Worm (Caenorhabditis elegans) whole organism, mixed stage, embryonic: ENCODE data around the gene pals-39.

Source experiments
- M03D4.4 ChIP-seq: sonication (generic microtip); optimal IDR thresholded peaks from 2 replicates; lab custom pipeline; 2017; ENCODE audit warnings: mild to moderate bottlenecking, missing genetic modification characterization, missing compliant biosample characterization
- ceh-43 ChIP-seq: fragments of 200-800 bp; sonication (Bioruptor generic); optimal IDR thresholded peaks from 2 replicates; lab custom pipeline; 2018; ENCODE audit warnings: mild to moderate bottlenecking, missing genetic modification characterization, moderate library complexity, missing compliant biosample characterization
- flh-1 ChIP-seq: fragments of 200-800 bp; sonication (Bioruptor generic); optimal IDR thresholded peaks from 2 replicates; lab custom pipeline; 2018; ENCODE audit warnings: mild to moderate bottlenecking, missing genetic modification characterization, moderate library complexity, missing compliant biosample characterization
- unc-62 ChIP-seq: fragments of 150-350 bp; optimal IDR thresholded peaks from 2 replicates; lab custom pipeline; 2014; ENCODE audit warnings: missing biosample characterization, missing genetic modification reagents, missing genetic modification characterization

- TF ChIP-seq unc-62 (GFP tag; lab: Kevin White, UChicago) (no peak), ceh-43 (GFP tag; lab: Kevin White, UChicago) (no peak), M03D4.4 (tag; lab: Kevin White, UChicago) (no peak), flh-1 (GFP tag; lab: Kevin White, UChicago) (no peak)
These were observed 43.3 kb upstream of the pals-39 start, which contains the start of gene inx-11 for ce11 chrV:12486934-12487333.
